Worm (Caenorhabditis elegans) whole organism, L4 larva: Measurements from ENCODE around the gene K06H7.2.

Experiments used
- F37D6.2 ChIP-seq: sonication (generic microtip); optimal IDR thresholded peaks from 2 replicates; lab custom pipeline; 2016; ENCODE audit warnings: mild to moderate bottlenecking, missing genetic modification characterization, missing compliant biosample characterization
- F44E2.7 ChIP-seq: fragments of 200-800 bp; sonication (Bioruptor generic); IDR thresholded peaks from 2 replicates; pipeline ENCODE4 v2.1.2; 2022; ENCODE audit warnings: missing genetic modification characterization, missing compliant biosample characterization
- F49E8.2 ChIP-seq: sonication (generic microtip); optimal IDR thresholded peaks from 2 replicates; lab custom pipeline; 2016; ENCODE audit warnings: missing compliant biosample characterization, mild to moderate bottlenecking, missing genetic modification characterization, borderline replicate concordance
- T20F7.1 ChIP-seq: fragments of 200-800 bp; sonication (Bioruptor generic); optimal IDR thresholded peaks from 2 replicates; lab custom pipeline; 2018; ENCODE audit warnings: mild to moderate bottlenecking, missing genetic modification characterization, missing compliant biosample characterization
- Y105C5A.15 ChIP-seq: fragments of 200-800 bp; sonication (Bioruptor generic); IDR thresholded peaks from 2 replicates; pipeline ENCODE4 v1.3.6; 2022; ENCODE audit warnings: missing genetic modification characterization, missing compliant biosample characterization
- Y48G9A.11 ChIP-seq: fragments of 200-800 bp; sonication (Bioruptor generic); IDR thresholded peaks from 2 replicates; pipeline ENCODE4 v1.3.6; 2022; ENCODE audit warnings: missing genetic modification reagents, missing genetic modification characterization, missing compliant biosample characterization
- Y75B8A.6 ChIP-seq: fragments of 200-800 bp; sonication (Bioruptor generic); IDR thresholded peaks from 2 replicates; pipeline ENCODE4 v1.3.6; 2022; ENCODE audit warnings: missing genetic modification reagents, missing genetic modification characterization, missing compliant biosample characterization
- arid-1 ChIP-seq: fragments of 200-800 bp; sonication (Bioruptor generic); conservative IDR thresholded peaks from 2 replicates; pipeline ENCODE4 v1.3.6; 2022; ENCODE audit warnings: missing genetic modification reagents, missing genetic modification characterization, missing compliant biosample characterization
- ceh-20 ChIP-seq: fragments of 200-800 bp; sonication (Bioruptor generic); IDR thresholded peaks from 2 replicates; pipeline ENCODE4 v1.3.6; 2022; ENCODE audit warnings: missing genetic modification reagents, missing genetic modification characterization, missing compliant biosample characterization
- ceh-32 ChIP-seq: sonication (generic microtip); optimal IDR thresholded peaks from 2 replicates; lab custom pipeline; 2016; ENCODE audit warnings: mild to moderate bottlenecking, missing genetic modification characterization, missing compliant biosample characterization; ENCODE audit not compliant: poor library complexity
- ceh-44 ChIP-seq: fragments of 200-800 bp; sonication (Bioruptor generic); IDR thresholded peaks from 2 replicates; pipeline ENCODE4 v1.3.6; 2022; ENCODE audit warnings: missing genetic modification reagents, missing genetic modification characterization, missing compliant biosample characterization
- ceh-62 ChIP-seq: sonication (generic microtip); optimal IDR thresholded peaks from 2 replicates; lab custom pipeline; 2017; ENCODE audit warnings: missing biosample characterization, missing genetic modification characterization
- ces-1 ChIP-seq: fragments of 150-350 bp; sonication (generic microtip); optimal IDR thresholded peaks from 4 replicates; lab custom pipeline; 2014; ENCODE audit warnings: missing biosample characterization, missing genetic modification reagents, missing genetic modification characterization
- cey-2 ChIP-seq: sonication (generic microtip); optimal IDR thresholded peaks from 3 replicates; lab custom pipeline; 2017; ENCODE audit warnings: missing genetic modification characterization, mild to moderate bottlenecking, missing compliant biosample characterization, antibody characterized with exemption, borderline replicate concordance; ENCODE audit not compliant: insufficient read depth
- daf-12 ChIP-seq: fragments of 150-350 bp; optimal IDR thresholded peaks from 2 replicates; lab custom pipeline; 2014; ENCODE audit warnings: missing biosample characterization, missing genetic modification reagents, missing genetic modification characterization
- daf-16 ChIP-seq, 3 experiments: sonication (generic microtip); optimal IDR thresholded peaks; 2 replicates each; lab custom pipeline; 2016 to 2017; ENCODE audit warnings: missing genetic modification characterization in 3 of 3, missing genetic modification reagents in 3 of 3, mild to moderate bottlenecking in 2 of 3, missing compliant biosample characterization in 2 of 3, missing biosample characterization in 1 of 3, moderate library complexity in 1 of 3
- daf-19 ChIP-seq: fragments of 200-800 bp; sonication (Bioruptor generic); conservative IDR thresholded peaks from 2 replicates; pipeline ENCODE4 v1.3.6; 2022; ENCODE audit warnings: missing genetic modification characterization, missing compliant biosample characterization
- dmd-6 ChIP-seq: fragments of 200-800 bp; sonication (Bioruptor generic); IDR thresholded peaks from 2 replicates; pipeline ENCODE4 v1.3.6; 2022; ENCODE audit warnings: missing genetic modification reagents, missing genetic modification characterization, missing compliant biosample characterization
- dpl-1 ChIP-seq: fragments of 150-350 bp; optimal IDR thresholded peaks from 2 replicates; lab custom pipeline; 2014; ENCODE audit warnings: missing biosample characterization, missing genetic modification reagents, missing genetic modification characterization
- duxl-1 ChIP-seq: sonication (generic microtip); optimal IDR thresholded peaks from 2 replicates; lab custom pipeline; 2016; ENCODE audit warnings: mild to moderate bottlenecking, missing genetic modification characterization, moderate library complexity, missing compliant biosample characterization; ENCODE audit not compliant: poor library complexity
- dve-1 ChIP-seq: sonication (generic microtip); optimal IDR thresholded peaks from 2 replicates; lab custom pipeline; 2017; ENCODE audit warnings: antibody characterized with exemption, mild to moderate bottlenecking, missing genetic modification characterization, missing compliant biosample characterization; ENCODE audit not compliant: insufficient read depth
- egl-43 ChIP-seq: fragments of 200-800 bp; sonication (Bioruptor generic); IDR thresholded peaks from 2 replicates; pipeline ENCODE4 v1.3.6; 2022; ENCODE audit warnings: missing genetic modification reagents, missing genetic modification characterization, missing compliant biosample characterization
- fkh-10 ChIP-seq: fragments of 150-350 bp; optimal IDR thresholded peaks from 2 replicates; lab custom pipeline; 2014; ENCODE audit warnings: missing biosample characterization, missing genetic modification reagents, missing genetic modification characterization
- fos-1 ChIP-seq: fragments of 150-350 bp; optimal IDR thresholded peaks from 2 replicates; lab custom pipeline; 2014; ENCODE audit warnings: missing biosample characterization, missing genetic modification characterization
- hmg-1.1 ChIP-seq: fragments of 200-800 bp; sonication (Bioruptor generic); IDR thresholded peaks from 2 replicates; pipeline ENCODE4 v1.3.6; 2022; ENCODE audit warnings: missing genetic modification reagents, missing genetic modification characterization, missing compliant biosample characterization
- lim-7 ChIP-seq: fragments of 200-800 bp; sonication (Bioruptor generic); IDR thresholded peaks from 2 replicates; pipeline ENCODE4 v1.3.6; 2022; ENCODE audit warnings: missing genetic modification characterization, missing compliant biosample characterization
- lin-1 ChIP-seq: fragments of 200-800 bp; sonication (Bioruptor generic); IDR thresholded peaks from 2 replicates; pipeline ENCODE4 v1.3.6; 2022; ENCODE audit warnings: missing genetic modification reagents, missing genetic modification characterization, missing compliant biosample characterization
- lin-15B ChIP-seq: fragments of 150-350 bp; sonication (generic microtip); optimal IDR thresholded peaks from 3 replicates; lab custom pipeline; 2014; ENCODE audit warnings: missing biosample characterization, missing genetic modification characterization
- lin-39 ChIP-seq: fragments of 150-350 bp; optimal IDR thresholded peaks from 2 replicates; lab custom pipeline; 2014; ENCODE audit warnings: missing biosample characterization, missing genetic modification reagents, missing genetic modification characterization
- lir-3 ChIP-seq: sonication (generic microtip); optimal IDR thresholded peaks from 2 replicates; lab custom pipeline; 2016; ENCODE audit warnings: mild to moderate bottlenecking, missing genetic modification characterization, missing compliant biosample characterization
- madf-5 ChIP-seq, 2 experiments: fragments of 200-800 bp; sonication (Bioruptor generic); IDR thresholded peaks; 2 replicates each; pipeline ENCODE4 v1.3.6; 2022; ENCODE audit warnings: missing compliant biosample characterization in 2 of 2, missing genetic modification characterization in 2 of 2
- mdl-1 ChIP-seq, 2 experiments: fragments of 150-350 bp in 1 of 2; sonication (generic microtip) in 1 of 2; optimal IDR thresholded peaks; 2 replicates each; lab custom pipeline; 2014 to 2017; ENCODE audit warnings: missing biosample characterization in 2 of 2, missing genetic modification characterization in 2 of 2
- mdt-29 ChIP-seq: fragments of 200-800 bp; sonication (Bioruptor generic); IDR thresholded peaks from 2 replicates; pipeline ENCODE4 v1.3.6; 2022; ENCODE audit warnings: missing genetic modification reagents, missing genetic modification characterization, missing compliant biosample characterization
- mxl-2 ChIP-seq: fragments of 200-800 bp; sonication (Bioruptor generic); conservative IDR thresholded peaks from 2 replicates; pipeline ENCODE4 v1.3.6; 2022; ENCODE audit warnings: missing genetic modification reagents, missing genetic modification characterization, missing compliant biosample characterization
- mxl-3 ChIP-seq: fragments of 200-800 bp; sonication (Bioruptor generic); optimal IDR thresholded peaks from 2 replicates; lab custom pipeline; 2018; ENCODE audit warnings: mild to moderate bottlenecking, missing genetic modification characterization, missing compliant biosample characterization
- nhr-10 ChIP-seq: fragments of 150-350 bp; optimal IDR thresholded peaks from 2 replicates; lab custom pipeline; 2014; ENCODE audit warnings: missing biosample characterization, missing genetic modification characterization
- nhr-111 ChIP-seq: fragments of 200-800 bp; sonication (Bioruptor generic); optimal IDR thresholded peaks from 2 replicates; lab custom pipeline; 2018; ENCODE audit warnings: mild to moderate bottlenecking, missing genetic modification characterization, missing compliant biosample characterization
- nhr-6 ChIP-seq: fragments of 150-350 bp; optimal IDR thresholded peaks from 2 replicates; lab custom pipeline; 2014; ENCODE audit warnings: missing biosample characterization, missing genetic modification characterization
- nhr-77 ChIP-seq: fragments of 150-350 bp; optimal IDR thresholded peaks from 2 replicates; lab custom pipeline; 2014; ENCODE audit warnings: missing biosample characterization, missing genetic modification characterization
- php-3 ChIP-seq: fragments of 200-800 bp; sonication (Bioruptor generic); IDR thresholded peaks from 2 replicates; pipeline ENCODE4 v1.3.6; 2022; ENCODE audit warnings: missing genetic modification reagents, missing genetic modification characterization, missing compliant biosample characterization
- rbr-2 ChIP-seq: sonication (generic microtip); optimal IDR thresholded peaks from 2 replicates; lab custom pipeline; 2016; ENCODE audit warnings: missing genotype, missing genetic modification characterization, missing compliant biosample characterization
- saeg-2 ChIP-seq: fragments of 200-800 bp; sonication (Bioruptor generic); IDR thresholded peaks from 2 replicates; pipeline ENCODE4 v1.3.6; 2022; ENCODE audit warnings: missing genetic modification reagents, missing genetic modification characterization, missing compliant biosample characterization
- skn-1 ChIP-seq: fragments of 150-350 bp; optimal IDR thresholded peaks from 2 replicates; lab custom pipeline; 2014; ENCODE audit warnings: missing biosample characterization, missing genetic modification characterization
- snpc-1.2 ChIP-seq: fragments of 200-800 bp; sonication (Bioruptor generic); IDR thresholded peaks from 2 replicates; pipeline ENCODE4 v1.3.6; 2022; ENCODE audit warnings: missing genetic modification reagents, missing genetic modification characterization, missing compliant biosample characterization
- snpc-4 ChIP-seq: fragments of 150-350 bp; optimal IDR thresholded peaks from 2 replicates; lab custom pipeline; 2014; ENCODE audit warnings: missing biosample characterization, missing genetic modification characterization
- spr-3 ChIP-seq: fragments of 200-800 bp; sonication (Bioruptor generic); optimal IDR thresholded peaks from 2 replicates; lab custom pipeline; 2018; ENCODE audit warnings: mild to moderate bottlenecking, missing genetic modification characterization, missing compliant biosample characterization
- tra-1 ChIP-seq: fragments of 200-800 bp; sonication (Bioruptor generic); IDR thresholded peaks from 2 replicates; pipeline ENCODE4 v1.3.6; 2022; ENCODE audit warnings: missing genetic modification reagents, missing genetic modification characterization, missing compliant biosample characterization
- unc-130 ChIP-seq: sonication (generic microtip); optimal IDR thresholded peaks from 2 replicates; lab custom pipeline; 2016; ENCODE audit warnings: missing genetic modification reagents, missing genetic modification characterization, missing compliant biosample characterization
- zip-11 ChIP-seq: fragments of 200-800 bp; sonication (Bioruptor generic); IDR thresholded peaks from 2 replicates; pipeline ENCODE4 v1.3.6; 2022; ENCODE audit warnings: missing genetic modification characterization, missing compliant biosample characterization
- ztf-11 ChIP-seq: fragments of 150-350 bp; optimal IDR thresholded peaks from 2 replicates; lab custom pipeline; 2014; ENCODE audit warnings: missing biosample characterization, missing genetic modification characterization

The K06H7.2 gene

DNA sequence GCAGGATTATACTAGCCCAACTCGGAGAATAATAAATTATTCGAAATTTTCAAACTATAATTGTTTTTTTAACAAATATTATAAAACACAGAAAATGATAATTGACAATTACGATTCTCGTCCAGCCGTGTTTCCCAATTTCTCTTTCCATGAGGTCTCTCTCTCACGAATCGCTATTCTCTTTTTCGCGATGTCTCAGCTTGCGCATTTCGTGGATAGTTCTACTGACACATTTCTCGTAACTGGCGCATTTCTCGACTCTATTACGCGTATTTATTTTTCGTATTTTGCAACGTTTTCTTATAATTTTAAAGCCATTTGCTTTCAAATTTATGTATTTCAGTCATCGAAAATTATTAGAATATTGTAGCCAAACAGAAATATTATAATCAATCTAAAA is 49.6 kb upstream of the K06H7.2 start (continued):
- TF ChIP-seq mdl-1 (tag; optimal IDR thresholded peaks at IDR 0.05; lab: Kevin White, UChicago) (peak; percentile 3 to 93), rbr-2 (peak; percentile 98), nhr-77 (tag; lab: Kevin White, UChicago) (peak; percentile 99), Y105C5A.15 (peak; percentile 58; the same call in 1 of the 2 replicates), snpc-4 (tag; lab: Kevin White, UChicago) (no peak), unc-130 (GFP tag; lab: Kevin White, UChicago) (peak; percentile 99), ztf-11 (no peak), lin-1 (peak; percentile 76; the same call in 1 of the 2 replicates), mxl-2 (GFP tag; lab: Robert Waterston, UW) (peak; percentile 89), zip-11 (GFP tag; lab: Robert Waterston, UW) (no peak), dpl-1 (GFP tag; lab: Kevin White, UChicago) (peak; percentile 92), ceh-32 (tag; lab: Kevin White, UChicago) (peak; percentile 13), skn-1 (tag; lab: Kevin White, UChicago) (no peak), daf-12 (tag; lab: Kevin White, UChicago) (no peak), ces-1 (GFP tag; lab: Kevin White, UChicago) (peak; percentile 88), lir-3 (tag; lab: Kevin White, UChicago) (peak; percentile 85), madf-5 (GFP tag; IDR thresholded peaks at IDR 0.05; lab: Robert Waterston, UW) (peak; percentile 96 to 98), F49E8.2 (tag; lab: Kevin White, UChicago) (peak; percentile 83), daf-19 (GFP tag; lab: Robert Waterston, UW) (peak; percentile 88), arid-1 (GFP tag; lab: Robert Waterston, UW) (peak; percentile 98), mxl-3 (peak; percentile 98), Y48G9A.11 (GFP tag; lab: Robert Waterston, UW) (peak; percentile 96), php-3 (GFP tag; lab: Robert Waterston, UW) (peak; percentile 66), cey-2 (peak; percentile 68), F37D6.2 (tag; lab: Kevin White, UChicago) (peak; percentile 94), fos-1 (tag; lab: Kevin White, UChicago) (no peak), egl-43 (GFP tag; lab: Robert Waterston, UW) (no peak; the same call in 1 of the 2 replicates), ceh-20 (GFP tag; lab: Robert Waterston, UW) (peak; percentile 97), ceh-44 (GFP tag; lab: Robert Waterston, UW) (peak; percentile 100), lim-7 (GFP tag; lab: Robert Waterston, UW) (peak; percentile 97), nhr-111 (GFP tag; lab: Kevin White, UChicago) (no peak), lin-39 (tag; lab: Kevin White, UChicago) (peak; percentile 83), nhr-10 (peak; percentile 92), T20F7.1 (GFP tag; lab: Kevin White, UChicago) (peak; percentile 97), tra-1 (peak; percentile 99), lin-15B (peak; percentile 91), duxl-1 (peak; percentile 95), F44E2.7 (GFP tag; lab: Robert Waterston, UW) (peak; percentile 76; the same call in 1 of the 2 replicates), dve-1 (tag; lab: Kevin White, UChicago) (peak; percentile 99), nhr-6 (tag; lab: Kevin White, UChicago) (peak; percentile 92), ceh-62 (tag; lab: Kevin White, UChicago) (peak; percentile 42), spr-3 (peak; percentile 86), Y75B8A.6 (GFP tag; lab: Robert Waterston, UW) (peak; percentile 98), daf-16 (GFP tag; optimal IDR thresholded peaks at IDR 0.05; lab: Kevin White, UChicago) (peak; percentile 62 to 80), daf-16 (tag; optimal IDR thresholded peaks at IDR 0.05; lab: Kevin White, UChicago) (peak; percentile 90), saeg-2 (GFP tag; lab: Robert Waterston, UW) (0 out of 2 replicates have a peak, but pooled peaks have one; percentile 21), hmg-1.1 (peak; percentile 98), snpc-1.2 (GFP tag; lab: Robert Waterston, UW) (peak; percentile 88), fkh-10 (GFP tag; lab: Kevin White, UChicago) (peak; percentile 99), mdt-29 (no peak; the same call in 1 of the 2 replicates), dmd-6 (peak; percentile 97)
